Fruit fly (Drosophila melanogaster): Measurements from ENCODE around the gene Mis12.

Gene Mis12

DNA sequence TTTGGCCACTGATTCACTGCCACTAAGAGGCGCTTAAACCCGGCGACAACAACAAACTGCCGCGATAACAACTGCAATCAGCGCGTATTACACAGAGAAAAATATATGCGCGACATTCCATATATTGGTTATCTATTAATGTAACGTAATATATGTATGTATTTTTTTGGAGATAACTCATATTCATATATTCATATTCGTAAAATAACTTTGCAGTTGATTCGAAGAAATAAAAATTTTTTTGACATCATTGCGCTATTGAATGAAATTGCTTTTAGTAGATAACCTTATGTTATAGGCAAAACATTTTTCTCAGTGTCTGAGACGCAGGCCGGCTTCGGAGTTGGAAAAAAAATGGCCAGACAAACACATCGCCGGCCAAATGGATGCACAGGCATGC is 28.1 kb upstream of the Mis12 start (continued):
- TF ChIP-seq Mio (GFP tag; optimal IDR thresholded peaks at IDR 0.05): no peak

DNA sequence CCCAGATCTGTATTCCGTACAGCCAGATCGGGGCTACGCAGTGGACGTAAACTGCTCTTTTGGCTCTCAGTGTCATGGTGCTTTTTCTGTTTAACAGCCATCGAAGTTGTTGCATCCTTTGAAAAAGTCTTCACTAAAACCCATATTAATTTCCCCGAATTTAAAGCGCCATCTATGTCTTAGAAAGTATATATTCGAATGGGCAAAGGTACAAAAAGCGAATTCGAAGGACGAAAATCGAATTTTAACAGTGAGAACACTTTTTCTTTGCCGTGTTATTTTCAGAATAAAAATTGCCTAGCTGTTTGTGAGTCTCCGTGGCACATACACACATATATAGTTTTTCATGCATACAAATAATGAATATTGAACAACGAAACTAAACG is 26.5 kb upstream of the Mis12 start:
- TF ChIP-seq tai (GFP tag; optimal IDR thresholded peaks at IDR 0.05) (no peak), Hr83 (GFP tag; optimal IDR thresholded peaks at IDR 0.05; ENCODE audit: poor library complexity, severe bottlenecking) (no peak), foxo (GFP tag; optimal IDR thresholded peaks at IDR 0.05) (no peak), HLH106 (tag; optimal IDR thresholded peaks at IDR 0.05) (no peak), Hnf4 (GFP tag; optimal IDR thresholded peaks at IDR 0.05) (no peak), Myc (optimal IDR thresholded peaks at IDR 0.05) (peak; percentile 44), pan (optimal IDR thresholded peaks at IDR 0.05) (no peak), Rel (GFP tag; optimal IDR thresholded peaks at IDR 0.05) (no peak), Rel (tag; optimal IDR thresholded peaks at IDR 0.05) (no peak), dmrt93B (GFP tag; optimal IDR thresholded peaks at IDR 0.05) (no peak)

DNA sequence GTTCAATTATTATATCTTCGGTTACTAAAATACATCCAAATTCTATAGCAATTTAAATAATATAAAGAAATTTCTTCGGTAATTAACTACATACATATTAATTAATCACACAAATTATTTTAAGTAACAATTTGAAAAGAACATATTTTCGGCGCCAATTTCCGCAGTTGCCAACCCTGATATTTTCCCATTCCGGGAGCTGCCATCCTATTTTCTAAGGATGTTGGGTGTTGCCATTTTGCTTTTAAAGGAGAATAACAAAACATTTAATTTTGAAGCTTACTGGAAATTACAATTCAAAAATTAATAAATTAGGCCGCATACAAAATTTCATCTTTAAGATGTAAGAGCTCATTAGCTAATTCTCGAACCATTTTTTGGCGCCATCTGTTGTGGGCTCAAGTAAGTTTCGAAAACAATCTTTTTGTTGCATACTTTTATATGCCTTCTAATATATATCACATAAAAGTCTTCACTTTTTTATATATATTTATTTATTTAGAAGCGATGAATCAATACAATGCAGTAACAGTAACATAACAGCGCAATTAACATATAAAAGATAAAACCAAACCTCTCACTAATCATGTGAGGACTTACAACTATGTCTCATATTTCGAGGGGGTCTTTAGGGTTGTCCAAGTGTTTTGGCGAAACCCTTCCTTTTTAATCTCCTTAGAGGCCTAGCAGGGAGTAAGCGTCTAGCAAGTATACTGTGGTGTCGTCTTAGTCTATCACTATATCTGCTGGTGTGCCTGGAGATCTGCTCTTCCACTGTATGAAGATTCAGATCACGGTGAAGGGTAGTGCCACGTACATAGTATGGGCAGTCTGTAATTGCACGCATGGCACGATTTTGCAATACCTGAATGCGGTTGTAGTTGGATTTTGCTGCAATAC is 25.9 kb upstream of the Mis12 start:
- TF ChIP-seq Myc (optimal IDR thresholded peaks at IDR 0.05): peak; percentile 70

DNA sequence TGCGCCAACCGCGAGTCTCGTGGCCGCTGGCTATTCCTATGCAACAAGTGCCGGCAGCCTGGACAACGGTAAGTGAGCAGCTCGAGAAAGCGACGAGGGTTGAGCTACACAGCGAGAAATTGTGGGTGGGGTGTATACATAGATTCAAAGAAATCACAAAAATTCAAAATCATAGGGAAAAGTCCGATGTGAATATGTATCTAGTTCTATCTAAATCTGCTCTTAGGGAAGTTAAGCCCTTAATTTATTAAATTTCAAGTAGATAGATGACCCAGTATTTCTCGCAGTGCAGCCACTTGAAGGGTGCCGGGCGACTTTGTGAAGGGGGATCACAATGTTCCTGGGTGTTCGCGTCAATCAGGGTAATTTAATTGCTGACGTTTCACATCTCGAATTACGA is 24.5 kb upstream of the Mis12 start:
- TF ChIP-seq CG32264 (GFP tag; optimal IDR thresholded peaks at IDR 0.05) (no peak), woc (GFP tag; optimal IDR thresholded peaks at IDR 0.05) (no peak), ey (GFP tag; optimal IDR thresholded peaks at IDR 0.05) (no peak), brk (GFP tag; optimal IDR thresholded peaks at IDR 0.05) (no peak), br (GFP tag; optimal IDR thresholded peaks at IDR 0.05) (no peak), rgr (GFP tag; optimal IDR thresholded peaks at IDR 0.05) (no peak), dmrt93B (GFP tag; optimal IDR thresholded peaks at IDR 0.05) (no peak), usp (GFP tag; optimal IDR thresholded peaks at IDR 0.05) (no peak), pan (optimal IDR thresholded peaks at IDR 0.05) (no peak), lola (GFP tag; optimal IDR thresholded peaks at IDR 0.05) (no peak), HLH106 (tag; optimal IDR thresholded peaks at IDR 0.05) (no peak), sage (GFP tag; optimal IDR thresholded peaks at IDR 0.05) (no peak), Vsx2 (GFP tag; optimal IDR thresholded peaks at IDR 0.05; ENCODE audit: partially characterized antibody) (no peak)

DNA sequence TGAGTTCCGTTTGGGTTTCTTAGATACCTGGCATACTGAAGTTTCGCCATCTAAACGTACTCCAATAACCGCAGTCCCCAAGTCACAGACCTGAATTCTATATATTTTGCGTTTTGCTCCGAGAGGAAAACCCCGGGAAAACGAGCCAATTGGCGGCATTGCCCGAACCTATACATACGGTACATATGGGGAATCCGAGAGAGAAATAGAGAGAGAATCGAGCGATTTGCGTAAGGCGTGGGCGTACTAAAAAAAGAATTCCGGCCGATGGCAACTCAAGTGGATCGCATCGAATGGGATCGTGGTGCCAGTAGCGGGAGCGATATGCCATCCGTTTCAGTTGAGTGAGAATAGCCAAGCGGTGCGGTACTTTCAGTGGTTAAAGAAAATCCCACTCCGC is 21.4 kb upstream of the Mis12 start, which contains the start of gene bin:
bin (plus strand) TSS at position 335 of the 400 bp plus-strand sequence.
- TF ChIP-seq Hr78 (GFP tag; optimal IDR thresholded peaks at IDR 0.05) (no peak), Jra (GFP tag; optimal IDR thresholded peaks at IDR 0.05) (no peak), woc (GFP tag; optimal IDR thresholded peaks at IDR 0.05) (no peak), Dfd (GFP tag; optimal IDR thresholded peaks at IDR 0.05) (no peak), CrebA (GFP tag; optimal IDR thresholded peaks at IDR 0.05; ENCODE audit: borderline replicate concordance) (no peak), foxo (GFP tag; optimal IDR thresholded peaks at IDR 0.05) (no peak), brk (GFP tag; optimal IDR thresholded peaks at IDR 0.05) (no peak), CG9705 (GFP tag; optimal IDR thresholded peaks at IDR 0.05) (no peak), dl (GFP tag; optimal IDR thresholded peaks at IDR 0.05; ENCODE audit: insufficient read depth in 1 of 2, partially characterized antibody in 2 of 2) (no peak), dmrt93B (GFP tag; optimal IDR thresholded peaks at IDR 0.05) (no peak), lola (GFP tag; optimal IDR thresholded peaks at IDR 0.05) (no peak), tai (GFP tag; optimal IDR thresholded peaks at IDR 0.05) (no peak), br (GFP tag; optimal IDR thresholded peaks at IDR 0.05) (no peak), Hnf4 (GFP tag; optimal IDR thresholded peaks at IDR 0.05) (no peak), Mio (GFP tag; optimal IDR thresholded peaks at IDR 0.05) (no peak), psq (GFP tag; optimal IDR thresholded peaks at IDR 0.05) (no peak), jim (GFP tag; optimal IDR thresholded peaks at IDR 0.05) (no peak), Vsx2 (GFP tag; optimal IDR thresholded peaks at IDR 0.05; ENCODE audit: partially characterized antibody) (no peak), N (GFP tag; optimal IDR thresholded peaks at IDR 0.05) (no peak), pan (optimal IDR thresholded peaks at IDR 0.05) (no peak)

Measured in whole organism, wandering third instar larva.